Worm (Caenorhabditis elegans): ENCODE results near the gene F56D6.9.

Gene F56D6.9

DNA sequence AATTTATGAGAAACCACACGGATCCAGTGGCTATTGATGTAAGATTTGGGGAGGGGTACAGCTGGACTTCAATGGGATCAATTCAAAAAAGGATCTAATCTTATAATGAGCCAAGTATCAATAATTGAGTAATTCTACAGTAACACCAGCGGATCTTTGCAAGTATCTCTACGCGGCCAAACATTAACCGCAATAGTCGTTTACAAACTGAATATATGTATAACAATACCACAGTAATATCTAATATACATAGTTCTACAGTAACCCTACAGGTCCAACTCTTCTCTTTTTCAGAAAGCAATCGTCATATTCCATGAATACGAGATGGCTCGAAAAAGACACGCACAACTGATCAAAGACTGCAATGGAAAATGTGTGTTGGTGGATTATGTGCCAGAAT is at the start of gene F56D6.9:
Gene F56D6.9 (plus strand): TSS at position 301 of the 400 bp plus-strand sequence.
- TF ChIP-seq flt-1 (GFP tag; IDR thresholded peaks at IDR 0.05) = no peak
- TF ChIP-seq med-1 (GFP tag; optimal IDR thresholded peaks at IDR 0.05; ENCODE audit: insufficient read depth) = no peak
- no peak for TF ChIP-seq ztf-23 (GFP tag; IDR thresholded peaks at IDR 0.05)
- no peak for TF ChIP-seq ref-1 (GFP tag; conservative IDR thresholded peaks at IDR 0.05)

DNA sequence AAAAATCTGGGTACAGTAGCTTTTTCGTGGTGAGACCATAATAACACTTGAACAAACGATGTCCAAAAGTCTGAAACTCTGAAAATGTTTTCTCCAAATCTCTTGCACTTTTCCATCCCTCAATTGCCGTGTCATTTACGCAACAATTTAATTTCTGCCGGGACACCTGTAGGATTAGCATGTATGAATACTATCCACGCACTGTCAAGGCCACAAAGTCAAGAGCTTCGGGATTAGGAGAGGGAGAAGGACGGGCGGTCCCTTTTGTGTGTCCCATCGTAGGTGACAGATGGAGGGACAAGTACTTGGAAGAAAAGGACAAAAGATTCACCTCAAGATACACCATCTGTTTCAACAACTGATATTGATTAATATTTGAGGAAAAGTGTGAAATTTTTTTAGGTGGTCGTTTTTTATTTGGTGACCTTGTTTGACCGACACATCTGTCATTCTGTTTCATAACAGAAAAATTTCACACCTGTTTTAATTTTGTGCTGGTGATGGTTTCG is 49.1 kb upstream of the F56D6.9 start:
- TF ChIP-seq klf-2 (GFP tag; conservative IDR thresholded peaks at IDR 0.05) (no peak), ztf-23 (GFP tag; IDR thresholded peaks at IDR 0.05) (no peak), T22C8.4 (GFP tag; IDR thresholded peaks at IDR 0.05) (no peak), tab-1 (GFP tag; IDR thresholded peaks at IDR 0.05) (no peak), cog-1 (tag; optimal IDR thresholded peaks at IDR 0.05) (no peak), flt-1 (GFP tag; IDR thresholded peaks at IDR 0.05) (no peak), ztf-29 (GFP tag; IDR thresholded peaks at IDR 0.05) (no peak), ref-1 (GFP tag; conservative IDR thresholded peaks at IDR 0.05) (no peak), med-1 (GFP tag; optimal IDR thresholded peaks at IDR 0.05; ENCODE audit: insufficient read depth) (no peak)

- TF ChIP-seq cog-1 (tag; optimal IDR thresholded peaks at IDR 0.05) (no peak), flt-1 (GFP tag; IDR thresholded peaks at IDR 0.05) (no peak), T22C8.4 (GFP tag; IDR thresholded peaks at IDR 0.05) (peak; percentile 23; the same call in 1 of the 2 replicates), ztf-23 (GFP tag; IDR thresholded peaks at IDR 0.05) (no peak)
These were observed 48.1 kb upstream of the F56D6.9 start for ce11 chrIV:3844004-3844403.

- TF ChIP-seq ztf-23 (GFP tag; IDR thresholded peaks at IDR 0.05) (no peak), T22C8.4 (GFP tag; IDR thresholded peaks at IDR 0.05) (no peak), cog-1 (tag; optimal IDR thresholded peaks at IDR 0.05) (no peak), ref-1 (GFP tag; conservative IDR thresholded peaks at IDR 0.05) (no peak), ztf-29 (GFP tag; IDR thresholded peaks at IDR 0.05) (no peak), tab-1 (GFP tag; IDR thresholded peaks at IDR 0.05) (no peak), klf-2 (GFP tag; conservative IDR thresholded peaks at IDR 0.05) (no peak), flt-1 (GFP tag; IDR thresholded peaks at IDR 0.05) (no peak), med-1 (GFP tag; optimal IDR thresholded peaks at IDR 0.05; ENCODE audit: insufficient read depth) (no peak)
These were observed 47.5 kb upstream of the F56D6.9 start for ce11 chrIV:3844584-3844983.

ce11 chrIV:3847489-3847888 is 44.6 kb upstream of the F56D6.9 start:
- no peak for TF ChIP-seq ztf-29 (GFP tag; IDR thresholded peaks at IDR 0.05)
- no peak for TF ChIP-seq tab-1 (GFP tag; IDR thresholded peaks at IDR 0.05)
- no peak for TF ChIP-seq cog-1 (tag; optimal IDR thresholded peaks at IDR 0.05)
- no peak for TF ChIP-seq med-1 (GFP tag; optimal IDR thresholded peaks at IDR 0.05; ENCODE audit: insufficient read depth)
- no peak for TF ChIP-seq klf-2 (GFP tag; conservative IDR thresholded peaks at IDR 0.05)

DNA sequence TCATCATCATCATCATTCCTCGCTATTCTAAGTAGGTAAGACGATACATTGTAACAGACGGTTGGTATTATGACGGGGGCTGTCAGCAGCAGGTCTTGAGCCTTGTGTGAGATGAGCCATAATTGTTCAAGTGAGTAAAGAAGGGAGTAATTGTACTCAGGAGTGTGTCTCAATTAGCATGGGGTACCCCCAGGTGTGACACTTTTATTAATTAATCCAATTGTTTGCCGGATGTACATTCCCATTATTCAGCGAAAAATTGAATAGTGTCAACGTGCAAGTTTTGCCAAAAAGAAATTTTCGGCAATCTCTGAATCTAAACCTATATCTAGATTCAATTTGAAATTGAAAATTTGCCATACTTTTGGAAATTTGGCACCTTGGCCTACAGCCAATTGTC is 43.1 kb upstream of the F56D6.9 start:
- TF ChIP-seq klf-2 (GFP tag; conservative IDR thresholded peaks at IDR 0.05) = no peak
- TF ChIP-seq tab-1 (GFP tag; IDR thresholded peaks at IDR 0.05) = no peak
- TF ChIP-seq flt-1 (GFP tag; IDR thresholded peaks at IDR 0.05) = no peak
- no peak for TF ChIP-seq ztf-29 (GFP tag; IDR thresholded peaks at IDR 0.05)
- TF ChIP-seq med-1 (GFP tag; optimal IDR thresholded peaks at IDR 0.05; ENCODE audit: insufficient read depth) = no peak
- TF ChIP-seq T22C8.4 (GFP tag; IDR thresholded peaks at IDR 0.05) = no peak
- no peak for TF ChIP-seq cog-1 (tag; optimal IDR thresholded peaks at IDR 0.05)
- no peak for TF ChIP-seq ztf-23 (GFP tag; IDR thresholded peaks at IDR 0.05)
- no peak for TF ChIP-seq ref-1 (GFP tag; conservative IDR thresholded peaks at IDR 0.05)

DNA sequence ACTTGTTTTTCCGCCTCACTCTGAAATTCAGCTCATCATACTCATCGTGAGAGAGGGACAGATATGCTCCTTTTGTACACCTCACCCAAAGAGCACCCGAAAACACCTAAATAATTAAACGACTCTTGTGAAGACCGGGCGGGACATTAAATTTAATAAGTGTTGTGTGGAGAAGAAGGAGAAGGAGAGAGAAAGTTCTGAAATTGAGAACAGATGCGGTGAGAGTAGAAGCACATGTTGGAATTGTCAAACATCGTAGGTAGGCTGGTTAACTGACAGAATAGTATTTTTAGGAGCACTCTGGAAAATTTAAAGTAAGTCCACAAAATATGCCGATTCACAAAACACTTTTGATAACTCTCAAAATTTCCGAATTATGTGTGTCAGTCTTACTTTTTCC is 38.6 kb upstream of the F56D6.9 start:
- TF ChIP-seq T22C8.4 (GFP tag; IDR thresholded peaks at IDR 0.05) (no peak), med-1 (GFP tag; optimal IDR thresholded peaks at IDR 0.05; ENCODE audit: insufficient read depth) (no peak), cog-1 (tag; optimal IDR thresholded peaks at IDR 0.05) (no peak), klf-2 (GFP tag; conservative IDR thresholded peaks at IDR 0.05) (no peak), ztf-29 (GFP tag; IDR thresholded peaks at IDR 0.05) (no peak), ztf-23 (GFP tag; IDR thresholded peaks at IDR 0.05) (no peak), flt-1 (GFP tag; IDR thresholded peaks at IDR 0.05) (no peak), ref-1 (GFP tag; conservative IDR thresholded peaks at IDR 0.05) (no peak), tab-1 (GFP tag; IDR thresholded peaks at IDR 0.05) (no peak)

- TF ChIP-seq flt-1 (GFP tag; IDR thresholded peaks at IDR 0.05) = no peak
- TF ChIP-seq ztf-23 (GFP tag; IDR thresholded peaks at IDR 0.05) = 0 out of 2 replicates have a peak, but pooled peaks have one; percentile 28
- TF ChIP-seq ref-1 (GFP tag; conservative IDR thresholded peaks at IDR 0.05) = no peak
These were observed 37.5 kb upstream of the F56D6.9 start for ce11 chrIV:3854606-3855005.

DNA sequence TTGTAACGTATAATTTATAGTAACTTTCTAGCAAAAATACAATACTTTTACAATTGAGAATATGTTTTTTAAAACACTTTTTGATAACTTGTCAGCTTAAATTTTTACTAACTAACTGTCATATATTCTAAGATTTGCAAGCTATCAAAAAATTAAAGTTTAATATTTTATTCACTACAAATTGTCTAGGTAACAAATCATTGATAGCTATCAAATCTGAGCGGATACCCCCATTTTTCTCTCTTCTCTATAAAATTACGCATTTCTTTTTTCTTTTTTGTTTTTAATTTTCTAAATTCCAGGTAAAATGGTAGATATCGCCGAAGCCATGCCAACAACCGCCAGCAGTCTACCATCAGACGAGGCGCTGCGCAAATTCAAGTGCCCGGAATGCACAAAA is 36.6 kb upstream of the F56D6.9 start, which contains the start of gene zag-1:
Gene zag-1 (plus strand): TSS at position 301 of the 400 bp plus-strand sequence.
- TF ChIP-seq tab-1 (GFP tag; IDR thresholded peaks at IDR 0.05) = no peak
- 0 out of 2 replicates have a peak, but pooled peaks have one; percentile 14 for TF ChIP-seq flt-1 (GFP tag; IDR thresholded peaks at IDR 0.05)
- no peak for TF ChIP-seq ref-1 (GFP tag; conservative IDR thresholded peaks at IDR 0.05)
- no peak for TF ChIP-seq med-1 (GFP tag; optimal IDR thresholded peaks at IDR 0.05; ENCODE audit: insufficient read depth)
- TF ChIP-seq cog-1 (tag; optimal IDR thresholded peaks at IDR 0.05) = no peak

ce11 chrIV:3856190-3856589 is 35.9 kb upstream of the F56D6.9 start:
- TF ChIP-seq tab-1 (GFP tag; IDR thresholded peaks at IDR 0.05) (no peak), flt-1 (GFP tag; IDR thresholded peaks at IDR 0.05) (no peak), klf-2 (GFP tag; conservative IDR thresholded peaks at IDR 0.05) (no peak), cog-1 (tag; optimal IDR thresholded peaks at IDR 0.05) (no peak), ref-1 (GFP tag; conservative IDR thresholded peaks at IDR 0.05) (no peak), T22C8.4 (GFP tag; IDR thresholded peaks at IDR 0.05) (no peak), med-1 (GFP tag; optimal IDR thresholded peaks at IDR 0.05; ENCODE audit: insufficient read depth) (no peak), ztf-29 (GFP tag; IDR thresholded peaks at IDR 0.05) (no peak)
